Fruit fly (Drosophila melanogaster) whole organism, embryonic: ENCODE results near the gene CG17190.

ENCODE experiments used
- Blimp-1 ChIP-seq: fragments of 200-800 bp; sonication (Bioruptor generic); optimal IDR thresholded peaks from 3 replicates; lab custom pipeline; 2018; ENCODE audit warnings: missing biosample characterization, missing genetic modification characterization, mild to moderate bottlenecking, moderate library complexity, missing genetic modification reagents
- CG4404 ChIP-seq: fragments of 200-800 bp; sonication (Bioruptor generic); IDR thresholded peaks from 2 replicates; pipeline ENCODE4 v1.3.6; 2022; ENCODE audit warnings: missing biosample characterization, missing genetic modification characterization
- mam ChIP-seq: fragments of 200-800 bp; sonication (Bioruptor generic); optimal IDR thresholded peaks from 3 replicates; lab custom pipeline; 2016; ENCODE audit warnings: missing biosample characterization, missing genetic modification characterization

- TF ChIP-seq CG4404 (GFP tag; lab: Robert Waterston, UW) (no peak), Blimp-1 (no peak), mam (GFP tag; lab: Kevin White, UChicago) (no peak)
These were observed 14.5 kb upstream of the CG17190 start, which contains the start of the genes CG4424 and CG4854 for dm6 chr3R:20027841-20028240.
